Fruit fly (Drosophila melanogaster): ENCODE data around the gene Smyd5.

Gene Smyd5

DNA sequence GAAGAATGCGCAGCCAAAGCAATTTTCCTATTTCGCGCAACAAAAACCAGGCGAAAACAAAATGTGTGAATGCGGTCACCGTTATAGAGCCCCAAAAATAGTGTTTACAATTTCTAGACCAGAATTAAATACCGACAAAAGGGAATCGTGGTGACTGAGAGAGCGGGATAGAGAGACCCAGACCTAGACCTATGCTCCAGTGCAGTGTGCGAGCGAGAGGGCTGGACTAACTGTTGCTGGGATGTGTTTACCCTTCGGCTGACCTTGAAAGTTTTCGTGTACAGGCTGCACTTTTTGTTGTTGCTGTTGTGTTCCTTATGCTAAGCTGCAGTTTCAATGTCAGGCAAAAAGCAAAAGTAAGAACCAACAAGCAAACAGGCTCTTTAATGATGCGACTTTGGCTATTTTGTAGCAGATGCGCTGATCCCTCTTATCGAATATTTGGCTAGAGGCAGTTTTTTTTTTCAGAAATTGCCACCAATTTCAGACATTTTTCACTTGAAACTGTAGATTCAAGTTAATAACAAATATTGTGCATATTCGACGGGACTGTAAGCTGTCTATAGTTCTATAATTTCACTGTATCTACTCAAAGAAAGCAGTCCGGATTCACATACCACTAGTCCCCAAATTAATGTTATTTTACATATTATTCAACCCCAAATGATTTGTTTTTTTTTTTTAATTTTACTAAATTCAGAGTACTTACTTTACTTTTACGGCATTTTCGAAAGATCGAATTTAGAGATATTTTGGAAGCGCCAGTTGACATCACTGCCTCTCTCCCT lies 31.8 kb downstream of the Smyd5 start (continued):
- TF ChIP-seq bcd (GFP tag; optimal IDR thresholded peaks at IDR 0.05) = peak; percentile 52
- TF ChIP-seq CG4424 (GFP tag; optimal IDR thresholded peaks at IDR 0.05) = peak; percentile 39
- TF ChIP-seq Doc3 (GFP tag; IDR thresholded peaks at IDR 0.05; ENCODE audit: partially characterized antibody) = no peak
- TF ChIP-seq YL-1 (GFP tag; optimal IDR thresholded peaks at IDR 0.05) = no peak
- TF ChIP-seq CG12155 (GFP tag; optimal IDR thresholded peaks at IDR 0.05) = no peak
- no peak for TF ChIP-seq CG10543 (GFP tag; optimal IDR thresholded peaks at IDR 0.05)
- no peak for TF ChIP-seq sima (GFP tag; optimal IDR thresholded peaks at IDR 0.05)
- TF ChIP-seq Ptx1 (GFP tag; IDR thresholded peaks at IDR 0.05) = 0 out of 2 replicates have a peak, but pooled peaks have one; percentile 31
- TF ChIP-seq NK7.1 (GFP tag; optimal IDR thresholded peaks at IDR 0.05) = no peak
- TF ChIP-seq CG13424 (tag; optimal IDR thresholded peaks at IDR 0.05) = peak; percentile 34
- TF ChIP-seq lmd (GFP tag; IDR thresholded peaks at IDR 0.05) = no peak
- TF ChIP-seq CG2129 (GFP tag; IDR thresholded peaks at IDR 0.05; ENCODE audit: partially characterized antibody) = no peak
- TF ChIP-seq CG18599 (GFP tag; optimal IDR thresholded peaks at IDR 0.05) = peak; percentile 29
- TF ChIP-seq CG7357 (GFP tag; IDR thresholded peaks at IDR 0.05) = no peak
- no peak for TF ChIP-seq zfh1 (GFP tag; IDR thresholded peaks at IDR 0.05)
- no peak for TF ChIP-seq CG14014 (GFP tag; IDR thresholded peaks at IDR 0.05)
- TF ChIP-seq tna (GFP tag; IDR thresholded peaks at IDR 0.05; ENCODE audit: partially characterized antibody) = no peak
- TF ChIP-seq CTCF (GFP tag; optimal IDR thresholded peaks at IDR 0.05) = no peak
- TF ChIP-seq CoRest (tag; optimal IDR thresholded peaks at IDR 0.05) = peak; percentile 49
- no peak for TF ChIP-seq pum (GFP tag; optimal IDR thresholded peaks at IDR 0.05)
- no peak for TF ChIP-seq slou (GFP tag; optimal IDR thresholded peaks at IDR 0.05)
- no peak for TF ChIP-seq Myb (GFP tag; optimal IDR thresholded peaks at IDR 0.05)
- TF ChIP-seq CG9727 (GFP tag; optimal IDR thresholded peaks at IDR 0.05) = peak; percentile 59
- no peak for TF ChIP-seq lov (optimal IDR thresholded peaks at IDR 0.05)
- TF ChIP-seq lov (GFP tag; IDR thresholded peaks at IDR 0.05) = no peak
- TF ChIP-seq wek (GFP tag; optimal IDR thresholded peaks at IDR 0.05) = no peak
- no peak for TF ChIP-seq Neu2 (GFP tag; optimal IDR thresholded peaks at IDR 0.05; ENCODE audit: borderline replicate concordance)
- TF ChIP-seq CG9437 (GFP tag; optimal IDR thresholded peaks at IDR 0.05) = peak; percentile 63
- no peak for TF ChIP-seq Usf (GFP tag; optimal IDR thresholded peaks at IDR 0.05)
- no peak for TF ChIP-seq peb (GFP tag; IDR thresholded peaks at IDR 0.05)
- TF ChIP-seq B-H2 (GFP tag; optimal IDR thresholded peaks at IDR 0.05) = peak; percentile 1
- no peak for TF ChIP-seq lab (GFP tag; optimal IDR thresholded peaks at IDR 0.05)
- TF ChIP-seq CG18262 (tag; optimal IDR thresholded peaks at IDR 0.05) = peak; percentile 38
- no peak for TF ChIP-seq CG10321 (GFP tag; IDR thresholded peaks at IDR 0.05)
- peak; percentile 0 for TF ChIP-seq mam (GFP tag; optimal IDR thresholded peaks at IDR 0.05)
- TF ChIP-seq en (GFP tag; optimal IDR thresholded peaks at IDR 0.05) = no peak
- 0 out of 3 replicates have a peak, but pooled peaks have one; percentile 10 for TF ChIP-seq so (GFP tag; IDR thresholded peaks at IDR 0.05)
- no peak for TF ChIP-seq dm (GFP tag; optimal IDR thresholded peaks at IDR 0.05)
- no peak for TF ChIP-seq ssp (GFP tag; IDR thresholded peaks at IDR 0.05)
- TF ChIP-seq al (GFP tag; IDR thresholded peaks at IDR 0.05) = no peak
- TF ChIP-seq chinmo (GFP tag; IDR thresholded peaks at IDR 0.05; ENCODE audit: partially characterized antibody) = peak; percentile 63; the same call in 1 of the 4 replicates
- TF ChIP-seq Hr51 (GFP tag; optimal IDR thresholded peaks at IDR 0.05) = peak in 1 of 2 experiments; percentile 51
- TF ChIP-seq ind (GFP tag; optimal IDR thresholded peaks at IDR 0.05) = peak; percentile 33
- no peak for TF ChIP-seq Scr (GFP tag; IDR thresholded peaks at IDR 0.05; ENCODE audit: partially characterized antibody)
- TF ChIP-seq jigr1 (GFP tag; IDR thresholded peaks at IDR 0.05) = no peak
- no peak for TF ChIP-seq CG1233 (GFP tag; optimal IDR thresholded peaks at IDR 0.05)
- no peak for TF ChIP-seq ewg (GFP tag; optimal IDR thresholded peaks at IDR 0.05)
- peak; percentile 48; the same call in 1 of the 3 replicates for TF ChIP-seq CG17361 (GFP tag; IDR thresholded peaks at IDR 0.05)
- no peak for TF ChIP-seq CG15601 (tag; optimal IDR thresholded peaks at IDR 0.05)
- no peak for TF ChIP-seq lbe (GFP tag; optimal IDR thresholded peaks at IDR 0.05)
